Fruit fly (Drosophila melanogaster) whole organism, embryonic: Measurements from ENCODE around the gene Cdc50.

Source experiments
- Bteb2 ChIP-seq: fragments of 200-800 bp; sonication (Bioruptor generic); optimal IDR thresholded peaks from 2 replicates; lab custom pipeline; 2016; ENCODE audit warnings: missing biosample characterization, missing genetic modification characterization
- CG11696 ChIP-seq: fragments of 200-800 bp; sonication (Bioruptor generic); IDR thresholded peaks from 2 replicates; pipeline ENCODE4 v1.3.6; 2022; ENCODE audit warnings: missing biosample characterization, missing genetic modification characterization
- CG13287 ChIP-seq: fragments of 200-800 bp; sonication (Bioruptor generic); IDR thresholded peaks from 2 replicates; pipeline ENCODE4 v1.3.6; 2022; ENCODE audit warnings: missing biosample characterization, missing genetic modification characterization; ENCODE audit not compliant: partially characterized antibody
- CG13894 ChIP-seq: fragments of 200-800 bp; sonication (Bioruptor generic); optimal IDR thresholded peaks from 3 replicates; lab custom pipeline; 2018; ENCODE audit warnings: missing biosample characterization, mild to moderate bottlenecking, missing genetic modification characterization, moderate library complexity
- CG15269 ChIP-seq: fragments of 200-800 bp; sonication (Bioruptor generic); optimal IDR thresholded peaks from 2 replicates; lab custom pipeline; 2018; ENCODE audit warnings: missing biosample characterization, mild to moderate bottlenecking, missing genetic modification characterization, moderate library complexity
- CG1792 ChIP-seq: fragments of 200-800 bp; sonication (Bioruptor generic); optimal IDR thresholded peaks from 2 replicates; lab custom pipeline; 2016; ENCODE audit warnings: missing biosample characterization, missing genetic modification characterization
- CG18262 ChIP-seq: fragments of 200-800 bp; optimal IDR thresholded peaks from 3 replicates; lab custom pipeline; 2019; ENCODE audit warnings: missing biosample characterization, mild to moderate bottlenecking, missing genetic modification characterization, moderate library complexity
- CG3995 ChIP-seq: fragments of 200-800 bp; sonication (Bioruptor generic); optimal IDR thresholded peaks from 3 replicates; lab custom pipeline; 2016; ENCODE audit warnings: missing biosample characterization, missing genetic modification characterization
- CG4360 ChIP-seq: fragments of 200-800 bp; sonication (Bioruptor generic); IDR thresholded peaks from 2 replicates; pipeline ENCODE4 v1.3.6; 2022; ENCODE audit warnings: missing biosample characterization, missing genetic modification characterization
- CG4617 ChIP-seq: fragments of 200-800 bp; sonication (Bioruptor generic); optimal IDR thresholded peaks from 3 replicates; lab custom pipeline; 2016; ENCODE audit warnings: missing biosample characterization, missing genetic modification characterization, borderline replicate concordance
- CG7357 ChIP-seq: fragments of 200-800 bp; sonication (Bioruptor generic); IDR thresholded peaks from 3 replicates; pipeline ENCODE4 v1.3.6; 2022; ENCODE audit warnings: missing biosample characterization, missing genetic modification characterization
- CG8359 ChIP-seq: fragments of 200-800 bp; sonication (Bioruptor generic); optimal IDR thresholded peaks from 2 replicates; lab custom pipeline; 2017; ENCODE audit warnings: missing biosample characterization, mild to moderate bottlenecking, missing genetic modification characterization, borderline replicate concordance
- CG9817 ChIP-seq: fragments of 200-800 bp; sonication (Bioruptor generic); optimal IDR thresholded peaks from 2 replicates; lab custom pipeline; 2018; ENCODE audit warnings: missing biosample characterization, mild to moderate bottlenecking, missing genetic modification characterization, moderate library complexity
- D ChIP-seq, 2 experiments: fragments of 200-800 bp in 1 of 2; fragments of >200 bp in 1 of 2; sonication (Bioruptor generic) in 1 of 2; optimal IDR thresholded peaks; 2 replicates in 1 of 2; 3 replicates in 1 of 2; lab custom pipeline; 2017; ENCODE audit warnings: mild to moderate bottlenecking in 1 of 2, missing biosample characterization in 1 of 2, missing genetic modification characterization in 1 of 2, missing genetic modification reagents in 1 of 2
- Dll ChIP-seq: fragments of 200-800 bp; sonication (Bioruptor generic); IDR thresholded peaks from 4 replicates; pipeline ENCODE4 v1.3.6; 2022; ENCODE audit warnings: missing biosample characterization, missing genetic modification characterization; ENCODE audit not compliant: partially characterized antibody
- Gsc ChIP-seq: fragments of 200-800 bp; sonication (Bioruptor generic); IDR thresholded peaks from 2 replicates; pipeline ENCODE4 v1.3.6; 2022; ENCODE audit warnings: missing biosample characterization, missing genetic modification characterization
- HLH4C ChIP-seq: fragments of 200-800 bp; sonication (Bioruptor generic); IDR thresholded peaks from 3 replicates; pipeline ENCODE4 v1.3.6; 2022; ENCODE audit warnings: missing biosample characterization, missing genetic modification characterization; ENCODE audit not compliant: partially characterized antibody
- HLHmδ ChIP-seq: fragments of 200-800 bp; sonication (Bioruptor generic); optimal IDR thresholded peaks from 2 replicates; lab custom pipeline; 2018; ENCODE audit warnings: missing biosample characterization, mild to moderate bottlenecking, missing genetic modification characterization, moderate library complexity
- HmgZ ChIP-seq: fragments of 200-800 bp; sonication (Bioruptor generic); optimal IDR thresholded peaks from 2 replicates; lab custom pipeline; 2018; ENCODE audit warnings: missing biosample characterization, mild to moderate bottlenecking, missing genetic modification characterization
- NC2β ChIP-seq: fragments of 200-800 bp; sonication (Bioruptor generic); optimal IDR thresholded peaks from 2 replicates; lab custom pipeline; 2016; ENCODE audit warnings: missing biosample characterization, missing genetic modification characterization
- Nf-YA ChIP-seq: fragments of 200-800 bp; sonication (Bioruptor generic); IDR thresholded peaks from 2 replicates; pipeline ENCODE4 v1.3.6; 2022; ENCODE audit warnings: missing biosample characterization, missing genetic modification characterization
- Nf-YC ChIP-seq: fragments of 200-800 bp; optimal IDR thresholded peaks from 3 replicates; lab custom pipeline; 2019; ENCODE audit warnings: missing biosample characterization, mild to moderate bottlenecking, missing genetic modification characterization, moderate library complexity
- Opbp ChIP-seq: fragments of 200-800 bp; sonication (Bioruptor generic); IDR thresholded peaks from 3 replicates; pipeline ENCODE4 v1.3.6; 2022; ENCODE audit warnings: missing biosample characterization, missing genetic modification characterization; ENCODE audit not compliant: partially characterized antibody
- Ssrp ChIP-seq: fragments of 200-800 bp; sonication (Bioruptor generic); optimal IDR thresholded peaks from 2 replicates; lab custom pipeline; 2018; ENCODE audit warnings: missing biosample characterization, mild to moderate bottlenecking, missing genetic modification characterization, moderate library complexity
- Vsx1 ChIP-seq: fragments of 200-800 bp; sonication (Bioruptor generic); optimal IDR thresholded peaks from 2 replicates; lab custom pipeline; 2017; ENCODE audit warnings: missing biosample characterization, mild to moderate bottlenecking, missing genetic modification characterization, missing genetic modification reagents
- az2 ChIP-seq: fragments of 200-800 bp; sonication (Bioruptor generic); optimal IDR thresholded peaks from 3 replicates; lab custom pipeline; 2016; ENCODE audit warnings: missing biosample characterization, missing genetic modification characterization
- bigmax ChIP-seq: fragments of 200-800 bp; sonication (Bioruptor generic); optimal IDR thresholded peaks from 2 replicates; lab custom pipeline; 2018; ENCODE audit warnings: missing biosample characterization, mild to moderate bottlenecking, missing genetic modification characterization
- cad ChIP-seq: fragments of >200 bp; optimal IDR thresholded peaks from 2 replicates; lab custom pipeline; 2017; ENCODE audit warnings: missing biosample characterization, missing genetic modification characterization
- cas ChIP-seq: fragments of 200-800 bp; sonication (Bioruptor generic); IDR thresholded peaks from 2 replicates; pipeline ENCODE4 v1.3.6; 2022; ENCODE audit warnings: missing biosample characterization, missing genetic modification characterization
- da ChIP-seq: fragments of 200-800 bp; sonication (Bioruptor generic); optimal IDR thresholded peaks from 2 replicates; lab custom pipeline; 2016; ENCODE audit warnings: missing biosample characterization, missing genetic modification characterization
- dysf ChIP-seq: fragments of 200-800 bp; sonication (Bioruptor generic); IDR thresholded peaks from 3 replicates; pipeline ENCODE4 v1.3.6; 2022; ENCODE audit warnings: missing biosample characterization, missing genetic modification characterization
- ewg ChIP-seq: fragments of 200-800 bp; sonication (Bioruptor generic); optimal IDR thresholded peaks from 3 replicates; lab custom pipeline; 2017; ENCODE audit warnings: mild to moderate bottlenecking, missing biosample characterization, missing genetic modification reagents, missing genetic modification characterization
- fd96Cb ChIP-seq: fragments of 200-800 bp; sonication (Bioruptor generic); optimal IDR thresholded peaks from 2 replicates; lab custom pipeline; 2018; ENCODE audit warnings: missing biosample characterization, mild to moderate bottlenecking, missing genetic modification characterization, moderate library complexity
- fru ChIP-seq: fragments of >200 bp; optimal IDR thresholded peaks from 2 replicates; lab custom pipeline; 2017
- gcm2 ChIP-seq: fragments of 200-800 bp; sonication (Bioruptor generic); optimal IDR thresholded peaks from 2 replicates; lab custom pipeline; 2016; ENCODE audit warnings: missing biosample characterization, missing genetic modification characterization
- her ChIP-seq: fragments of 200-800 bp; sonication (Bioruptor generic); optimal IDR thresholded peaks from 2 replicates; lab custom pipeline; 2016; ENCODE audit warnings: missing biosample characterization, missing genetic modification characterization
- mirr ChIP-seq: fragments of 200-800 bp; sonication (Bioruptor generic); optimal IDR thresholded peaks from 3 replicates; lab custom pipeline; 2018; ENCODE audit warnings: missing biosample characterization, mild to moderate bottlenecking, missing genetic modification characterization
- mld ChIP-seq: fragments of 200-800 bp; sonication (Bioruptor generic); IDR thresholded peaks from 3 replicates; pipeline ENCODE4 v1.3.6; 2022; ENCODE audit warnings: missing biosample characterization, missing genetic modification characterization; ENCODE audit not compliant: partially characterized antibody
- salm ChIP-seq: fragments of 200-800 bp; sonication (Bioruptor generic); optimal IDR thresholded peaks from 2 replicates; lab custom pipeline; 2018; ENCODE audit warnings: missing biosample characterization, mild to moderate bottlenecking, missing genetic modification characterization
- shn ChIP-seq: fragments of 200-800 bp; sonication (Bioruptor generic); optimal IDR thresholded peaks from 3 replicates; lab custom pipeline; 2016; ENCODE audit warnings: missing biosample characterization, missing genetic modification characterization
- sima ChIP-seq: fragments of 200-800 bp; sonication (Bioruptor generic); optimal IDR thresholded peaks from 2 replicates; lab custom pipeline; 2016; ENCODE audit warnings: missing biosample characterization, missing genetic modification characterization
- sisA ChIP-seq: fragments of 200-800 bp; sonication (Bioruptor generic); IDR thresholded peaks from 2 replicates; pipeline ENCODE4 v1.3.6; 2022; ENCODE audit warnings: missing biosample characterization, missing genetic modification characterization
- sqz ChIP-seq: fragments of 200-800 bp; sonication (Bioruptor generic); optimal IDR thresholded peaks from 3 replicates; lab custom pipeline; 2018; ENCODE audit warnings: missing biosample characterization, mild to moderate bottlenecking, missing genetic modification characterization
- ssp ChIP-seq: fragments of 200-800 bp; sonication (Bioruptor generic); IDR thresholded peaks from 2 replicates; pipeline ENCODE4 v1.3.6; 2022; ENCODE audit warnings: missing biosample characterization, missing genetic modification characterization
- sug ChIP-seq: fragments of 200-800 bp; optimal IDR thresholded peaks from 2 replicates; lab custom pipeline; 2019; ENCODE audit warnings: missing biosample characterization, mild to moderate bottlenecking, missing genetic modification characterization, moderate library complexity
- ttk ChIP-seq: fragments of 200-800 bp; sonication (Bioruptor generic); IDR thresholded peaks from 2 replicates; pipeline ENCODE4 v2.1.2; 2022; ENCODE audit warnings: missing biosample characterization, missing genetic modification characterization
- tup ChIP-seq: fragments of 200-800 bp; sonication (Bioruptor generic); optimal IDR thresholded peaks from 2 replicates; lab custom pipeline; 2016; ENCODE audit warnings: missing biosample characterization, mild to moderate bottlenecking, missing genetic modification characterization, moderate library complexity
- tx ChIP-seq: fragments of 200-800 bp; sonication (Bioruptor generic); optimal IDR thresholded peaks from 2 replicates; lab custom pipeline; 2016; ENCODE audit warnings: missing biosample characterization, missing genetic modification characterization
- vfl ChIP-seq: fragments of 200-800 bp; sonication (Bioruptor generic); optimal IDR thresholded peaks from 2 replicates; lab custom pipeline; 2016; ENCODE audit warnings: missing biosample characterization, missing genetic modification characterization
- zfh2 ChIP-seq: fragments of 200-800 bp; sonication (Bioruptor generic); optimal IDR thresholded peaks from 2 replicates; lab custom pipeline; 2016; ENCODE audit warnings: missing biosample characterization, missing genetic modification characterization

The Cdc50 gene

dm6 chrX:16422466-16423124 lies 18.5 kb downstream of the Cdc50 start, which contains the start of gene hang (continued):
- no peak for TF ChIP-seq D (optimal IDR thresholded peaks at IDR 0.05; lab: Kevin White, UChicago)
- no peak for TF ChIP-seq D (GFP tag; optimal IDR thresholded peaks at IDR 0.05; lab: Kevin White, UChicago)
- no peak for TF ChIP-seq ssp (GFP tag; lab: Robert Waterston, UW)
- peak; percentile 25; the same call in 1 of the 2 replicates for TF ChIP-seq cas (GFP tag; lab: Robert Waterston, UW)
- no peak for TF ChIP-seq dysf (GFP tag; lab: Robert Waterston, UW)
- TF ChIP-seq NC2β, result peak; percentile 66
- TF ChIP-seq mirr (GFP tag; lab: Kevin White, UChicago), result no peak
- peak; percentile 52 for TF ChIP-seq bigmax
- peak; percentile 47 for TF ChIP-seq sqz (GFP tag; lab: Kevin White, UChicago)
- no peak for TF ChIP-seq CG13894
- peak; percentile 10 for TF ChIP-seq CG1792 (GFP tag; lab: Kevin White, UChicago)
- no peak for TF ChIP-seq tup (GFP tag; lab: Kevin White, UChicago)
- TF ChIP-seq gcm2 (GFP tag; lab: Kevin White, UChicago), result no peak
- no peak for TF ChIP-seq zfh2
- peak; percentile 73 for TF ChIP-seq HLH4C (GFP tag; lab: Robert Waterston, UW)
- peak; percentile 32 for TF ChIP-seq CG4617 (GFP tag; lab: Kevin White, UChicago)
- no peak for TF ChIP-seq CG11696 (GFP tag; lab: Robert Waterston, UW)
- peak; percentile 4 for TF ChIP-seq da (GFP tag; lab: Kevin White, UChicago)
- TF ChIP-seq cad (GFP tag; lab: Kevin White, UChicago), result no peak
- peak; percentile 34 for TF ChIP-seq HmgZ
- peak; percentile 77; the same call in 1 of the 3 replicates for TF ChIP-seq mld
- TF ChIP-seq Ssrp (tag; lab: Kevin White, UChicago), result no peak
- no peak for TF ChIP-seq tx (GFP tag; lab: Kevin White, UChicago)
- TF ChIP-seq CG18262, result no peak
- TF ChIP-seq CG15269 (tag; lab: Kevin White, UChicago), result peak; percentile 2
- no peak for TF ChIP-seq sima (GFP tag; lab: Kevin White, UChicago)
- peak; percentile 53 for TF ChIP-seq HLHmδ
- TF ChIP-seq sug (tag; lab: Kevin White, UChicago), result peak; percentile 19
- TF ChIP-seq shn, result peak; percentile 34
- TF ChIP-seq vfl (GFP tag; lab: Kevin White, UChicago), result no peak
- no peak for TF ChIP-seq CG7357 (GFP tag; lab: Robert Waterston, UW)
- no peak for TF ChIP-seq CG9817 (tag; lab: Kevin White, UChicago)
- no peak for TF ChIP-seq Bteb2
- no peak for TF ChIP-seq fru (lab: Kevin White, UChicago)
- no peak for TF ChIP-seq fd96Cb (tag; lab: Kevin White, UChicago)
- no peak for TF ChIP-seq Gsc (GFP tag; lab: Robert Waterston, UW)
- TF ChIP-seq Vsx1 (GFP tag; lab: Kevin White, UChicago), result no peak
- peak; percentile 35 for TF ChIP-seq her (GFP tag; lab: Kevin White, UChicago)
- peak; percentile 27 for TF ChIP-seq salm (tag; lab: Kevin White, UChicago)
- no peak for TF ChIP-seq CG8359 (GFP tag; lab: Kevin White, UChicago)
- peak; percentile 94 for TF ChIP-seq ewg (GFP tag; lab: Kevin White, UChicago)
- 0 out of 2 replicates have a peak, but pooled peaks have one; percentile 17 for TF ChIP-seq sisA
- TF ChIP-seq az2, result no peak
- no peak for TF ChIP-seq Nf-YA
- peak; percentile 66; the same call in 3 of the 4 replicates for TF ChIP-seq Dll
- peak; percentile 24 for TF ChIP-seq CG3995 (GFP tag; lab: Kevin White, UChicago)
- TF ChIP-seq ttk, result no peak
- peak; percentile 31 for TF ChIP-seq Nf-YC (tag; lab: Kevin White, UChicago)
- TF ChIP-seq CG4360 (GFP tag; lab: Robert Waterston, UW), result no peak
- TF ChIP-seq CG13287 (GFP tag; lab: Robert Waterston, UW), result peak; percentile 79
- peak; percentile 89 for TF ChIP-seq Opbp (GFP tag; lab: Robert Waterston, UW)
